Fruit fly (Drosophila melanogaster) whole organism, pupa: Measurements from ENCODE around the gene CG31103.

Experiments used
- CG10348 ChIP-seq: fragments of 200-800 bp; sonication (Bioruptor generic); IDR thresholded peaks from 2 replicates; pipeline ENCODE4 v1.3.6; 2022; ENCODE audit warnings: missing biosample characterization, missing genetic modification characterization
- CG12605 ChIP-seq: fragments of 200-800 bp; sonication (Bioruptor generic); IDR thresholded peaks from 2 replicates; pipeline ENCODE4 v1.3.6; 2022; ENCODE audit warnings: missing biosample characterization, missing genetic modification characterization
- CG13204 ChIP-seq: fragments of 200-800 bp; sonication (Bioruptor generic); optimal IDR thresholded peaks from 2 replicates; lab custom pipeline; 2018; ENCODE audit warnings: missing biosample characterization, mild to moderate bottlenecking, missing genetic modification characterization, moderate library complexity
- CG14655 ChIP-seq: fragments of 200-800 bp; sonication (Bioruptor generic); optimal IDR thresholded peaks from 3 replicates; lab custom pipeline; 2017; ENCODE audit warnings: mild to moderate bottlenecking, missing biosample characterization, missing genetic modification reagents, missing genetic modification characterization
- CG15710 ChIP-seq: fragments of 200-800 bp; sonication (Bioruptor generic); optimal IDR thresholded peaks from 2 replicates; lab custom pipeline; 2018; ENCODE audit warnings: missing biosample characterization, mild to moderate bottlenecking, missing genetic modification characterization, moderate library complexity
- CG17806 ChIP-seq: fragments of 200-800 bp; sonication (Bioruptor generic); optimal IDR thresholded peaks from 2 replicates; lab custom pipeline; 2018; ENCODE audit warnings: missing biosample characterization, mild to moderate bottlenecking, missing genetic modification characterization, moderate library complexity
- CG32121 ChIP-seq: fragments of 200-800 bp; sonication (Bioruptor generic); IDR thresholded peaks from 2 replicates; pipeline ENCODE4 v1.3.6; 2022; ENCODE audit warnings: missing biosample characterization, missing genetic modification characterization
- CG34367 ChIP-seq: fragments of 200-800 bp; sonication (Bioruptor generic); optimal IDR thresholded peaks from 2 replicates; lab custom pipeline; 2018; ENCODE audit warnings: missing biosample characterization, mild to moderate bottlenecking, missing genetic modification characterization
- CG4496 ChIP-seq: fragments of 200-800 bp; sonication (Bioruptor generic); IDR thresholded peaks from 3 replicates; pipeline ENCODE4 v1.3.6; 2022; ENCODE audit warnings: missing biosample characterization, missing genetic modification characterization
- CG8159 ChIP-seq: fragments of 200-800 bp; sonication (Bioruptor generic); optimal IDR thresholded peaks from 3 replicates; lab custom pipeline; 2018; ENCODE audit warnings: missing biosample characterization, mild to moderate bottlenecking, missing genetic modification characterization, moderate library complexity
- CG8301 ChIP-seq: fragments of 200-800 bp; sonication (Bioruptor generic); optimal IDR thresholded peaks from 2 replicates; lab custom pipeline; 2018; ENCODE audit warnings: missing biosample characterization, mild to moderate bottlenecking, missing genetic modification characterization
- CG9948 ChIP-seq: fragments of 200-800 bp; sonication (Bioruptor generic); optimal IDR thresholded peaks from 2 replicates; lab custom pipeline; 2018; ENCODE audit warnings: missing biosample characterization, mild to moderate bottlenecking, missing genetic modification characterization, moderate library complexity
- D1 ChIP-seq: fragments of 200-800 bp; sonication (Bioruptor generic); optimal IDR thresholded peaks from 2 replicates; lab custom pipeline; 2018; ENCODE audit warnings: missing biosample characterization, mild to moderate bottlenecking, missing genetic modification characterization, moderate library complexity
- EcR ChIP-seq: fragments of 200-800 bp; sonication (Bioruptor generic); optimal IDR thresholded peaks from 3 replicates; lab custom pipeline; 2019; ENCODE audit warnings: missing biosample characterization, missing genetic modification characterization, mild to moderate bottlenecking, moderate library complexity, missing genetic modification reagents
- Ets98B ChIP-seq: fragments of 200-800 bp; sonication (Bioruptor generic); IDR thresholded peaks from 2 replicates; pipeline ENCODE4 v1.3.6; 2022; ENCODE audit warnings: missing biosample characterization, missing genetic modification characterization
- Pif1A ChIP-seq: fragments of 200-800 bp; sonication (Bioruptor generic); optimal IDR thresholded peaks from 3 replicates; lab custom pipeline; 2016; ENCODE audit warnings: missing biosample characterization, missing genetic modification characterization
- Pif1B ChIP-seq: fragments of 200-800 bp; sonication (Bioruptor generic); optimal IDR thresholded peaks from 3 replicates; lab custom pipeline; 2016; ENCODE audit warnings: missing biosample characterization, missing genetic modification characterization
- Snoo ChIP-seq: fragments of 200-800 bp; sonication (Bioruptor generic); optimal IDR thresholded peaks from 3 replicates; lab custom pipeline; 2017; ENCODE audit warnings: missing biosample characterization, mild to moderate bottlenecking, missing genetic modification characterization, inconsistent platforms
- fd96Ca ChIP-seq: fragments of 200-800 bp; sonication (Bioruptor generic); IDR thresholded peaks from 3 replicates; pipeline ENCODE4 v1.3.6; 2022; ENCODE audit warnings: missing biosample characterization, missing genetic modification characterization
- gl ChIP-seq: fragments of 200-800 bp; sonication (Bioruptor generic); optimal IDR thresholded peaks from 2 replicates; lab custom pipeline; 2018; ENCODE audit warnings: missing biosample characterization, mild to moderate bottlenecking, missing genetic modification characterization
- rn ChIP-seq: fragments of 200-800 bp; sonication (Bioruptor generic); IDR thresholded peaks from 2 replicates; pipeline ENCODE4 v1.3.6; 2022; ENCODE audit warnings: missing biosample characterization, missing genetic modification characterization

Gene CG31103

DNA sequence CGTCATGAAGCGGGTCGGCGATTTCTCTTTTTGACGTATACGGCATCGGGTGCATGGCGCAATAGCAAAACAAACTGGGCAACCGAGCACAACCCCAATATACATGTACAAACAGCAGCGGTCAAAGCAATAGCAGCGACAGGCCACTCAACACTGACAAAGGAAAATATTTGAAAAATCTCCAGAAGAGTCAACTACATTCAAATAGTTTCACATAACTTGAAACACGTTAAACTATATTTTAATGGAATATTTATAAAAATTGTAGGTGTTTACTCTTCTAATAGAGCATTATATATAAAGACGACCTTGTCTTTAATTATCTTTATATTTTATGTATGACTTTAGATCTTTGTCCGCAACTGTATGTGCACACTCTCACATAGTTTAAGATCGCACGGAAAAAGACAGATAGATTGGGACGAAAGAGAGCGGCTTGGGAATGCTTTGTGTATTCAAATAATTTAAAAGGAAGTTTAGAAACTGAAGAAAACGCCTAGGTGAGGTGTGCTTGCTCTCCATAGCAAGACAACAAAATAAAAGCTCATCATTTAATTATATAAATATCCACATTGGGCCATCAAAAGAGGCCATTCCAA lies 11.6 kb upstream of the CG31103 start:
- TF ChIP-seq CG14655 (GFP tag; lab: Kevin White, UChicago), result peak; percentile 90
- TF ChIP-seq CG12605 (GFP tag; lab: Robert Waterston, UW), result no peak; the same call in 1 of the 2 replicates
- peak; percentile 86 for TF ChIP-seq CG17806 (tag; lab: Kevin White, UChicago)
- TF ChIP-seq D1, result peak; percentile 4
- no peak for TF ChIP-seq EcR (GFP tag; lab: Kevin White, UChicago)
- TF ChIP-seq Ets98B (GFP tag; lab: Robert Waterston, UW), result peak; percentile 86
- TF ChIP-seq Snoo (tag; lab: Kevin White, UChicago), result peak; percentile 49
- TF ChIP-seq CG9948 (tag; lab: Kevin White, UChicago), result peak; percentile 86
- peak; percentile 77; the same call in 2 of the 3 replicates for TF ChIP-seq fd96Ca
- TF ChIP-seq Pif1A (GFP tag; lab: Kevin White, UChicago), result peak; percentile 82
- TF ChIP-seq CG13204 (GFP tag; lab: Kevin White, UChicago), result peak; percentile 69
- peak; percentile 88 for TF ChIP-seq CG8159 (tag; lab: Kevin White, UChicago)
- peak; percentile 70 for TF ChIP-seq gl (tag; lab: Kevin White, UChicago)
- TF ChIP-seq CG10348 (GFP tag; lab: Robert Waterston, UW), result no peak
- peak; percentile 87 for TF ChIP-seq CG8301 (tag; lab: Kevin White, UChicago)
- TF ChIP-seq CG4496, result peak; percentile 89
- TF ChIP-seq CG32121 (GFP tag; lab: Robert Waterston, UW), result peak; percentile 89
- TF ChIP-seq Pif1B (GFP tag; lab: Kevin White, UChicago), result peak; percentile 80
- peak; percentile 85 for TF ChIP-seq CG34367 (tag; lab: Kevin White, UChicago)
- peak; percentile 11; the same call in 1 of the 2 replicates for TF ChIP-seq rn (GFP tag; lab: Robert Waterston, UW)
- peak; percentile 88 for TF ChIP-seq CG15710 (tag; lab: Kevin White, UChicago)

DNA sequence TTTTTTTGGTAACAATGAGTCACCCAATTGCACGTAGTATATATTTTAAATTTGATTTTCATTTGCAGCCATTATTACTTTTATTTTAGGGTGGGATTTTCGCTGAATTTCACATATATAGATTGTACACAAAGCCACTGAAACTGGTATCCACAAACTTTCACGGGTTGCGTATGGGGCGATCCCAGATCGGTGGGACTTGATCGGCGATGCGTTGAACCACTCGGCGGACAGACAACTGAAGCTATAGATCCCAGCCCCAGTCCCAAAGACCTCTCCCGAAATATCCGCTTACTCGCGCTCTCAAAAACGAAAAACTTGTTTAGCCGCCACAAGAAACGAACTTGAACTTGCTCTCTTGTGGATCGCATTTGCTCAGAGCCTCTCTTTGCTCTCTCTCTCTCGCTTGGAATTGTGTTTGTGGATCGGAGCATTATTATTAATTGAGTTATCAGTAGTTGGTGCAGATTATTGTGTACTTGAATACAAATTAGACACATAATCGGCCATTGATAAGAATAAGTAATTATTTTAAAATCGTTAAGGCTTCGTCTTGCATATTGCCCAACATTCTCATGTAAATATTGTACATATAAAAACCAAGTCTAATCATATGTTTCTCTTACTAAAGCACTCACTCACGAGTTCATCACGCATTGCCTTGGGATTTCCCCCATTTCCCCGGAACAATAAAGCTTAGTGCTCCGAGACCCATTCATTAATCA lies 10.9 kb upstream of the CG31103 start, which contains the start of gene Cad96Ca:
Gene Cad96Ca, minus strand, starts transcription at position 242 of the 725 bp plus-strand sequence.
- TF ChIP-seq EcR (GFP tag; lab: Kevin White, UChicago) (peak; percentile 48), CG12605 (GFP tag; lab: Robert Waterston, UW) (peak; percentile 21; the same call in 1 of the 2 replicates), CG8159 (tag; lab: Kevin White, UChicago) (no peak), CG10348 (GFP tag; lab: Robert Waterston, UW) (no peak), Pif1A (GFP tag; lab: Kevin White, UChicago) (peak; percentile 23), Pif1B (GFP tag; lab: Kevin White, UChicago) (no peak), CG17806 (tag; lab: Kevin White, UChicago) (no peak), Ets98B (GFP tag; lab: Robert Waterston, UW) (peak; percentile 24; the same call in 1 of the 2 replicates)

DNA sequence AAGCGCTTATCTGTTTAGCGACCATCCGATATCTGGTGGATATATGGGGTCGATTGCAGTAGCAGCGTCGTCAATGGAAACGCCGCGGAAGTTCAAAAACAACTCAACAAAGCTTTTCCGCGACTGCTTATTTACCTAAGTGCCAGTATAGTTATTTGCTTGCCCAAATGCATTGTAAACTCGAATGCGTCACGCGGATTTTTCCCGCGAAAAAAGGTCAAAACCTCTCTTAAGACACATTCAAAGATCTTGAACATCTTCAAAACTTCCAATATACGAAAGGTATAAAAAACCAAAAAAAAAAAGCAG lies 10.4 kb upstream of the CG31103 start:
- no peak for TF ChIP-seq CG34367 (tag; lab: Kevin White, UChicago)
- no peak for TF ChIP-seq fd96Ca
- TF ChIP-seq gl (tag; lab: Kevin White, UChicago), result no peak
- TF ChIP-seq CG9948 (tag; lab: Kevin White, UChicago), result no peak
- no peak for TF ChIP-seq CG15710 (tag; lab: Kevin White, UChicago)
- TF ChIP-seq Pif1B (GFP tag; lab: Kevin White, UChicago), result no peak
- TF ChIP-seq CG8301 (tag; lab: Kevin White, UChicago), result no peak
- TF ChIP-seq Ets98B (GFP tag; lab: Robert Waterston, UW), result no peak
- no peak for TF ChIP-seq CG17806 (tag; lab: Kevin White, UChicago)
- no peak for TF ChIP-seq D1
- TF ChIP-seq CG32121 (GFP tag; lab: Robert Waterston, UW), result no peak
- TF ChIP-seq CG14655 (GFP tag; lab: Kevin White, UChicago), result no peak
- TF ChIP-seq rn (GFP tag; lab: Robert Waterston, UW), result no peak
- no peak for TF ChIP-seq CG13204 (GFP tag; lab: Kevin White, UChicago)
- TF ChIP-seq Snoo (tag; lab: Kevin White, UChicago), result no peak
- TF ChIP-seq CG12605 (GFP tag; lab: Robert Waterston, UW), result no peak
- no peak for TF ChIP-seq Pif1A (GFP tag; lab: Kevin White, UChicago)
- TF ChIP-seq, all 21 proteins: peak for 0

- TF ChIP-seq CG15710 (tag; lab: Kevin White, UChicago) (no peak), Snoo (tag; lab: Kevin White, UChicago) (no peak), Pif1A (GFP tag; lab: Kevin White, UChicago) (no peak), CG14655 (GFP tag; lab: Kevin White, UChicago) (no peak), CG8159 (tag; lab: Kevin White, UChicago) (no peak)
Measured at dm6 chr3R:25209207-25209606, 9.9 kb upstream of the CG31103 start.

- TF ChIP-seq CG4496 (peak; percentile 64; the same call in 2 of the 3 replicates), D1 (peak; percentile 51), Ets98B (GFP tag; lab: Robert Waterston, UW) (peak; percentile 44), CG13204 (GFP tag; lab: Kevin White, UChicago) (no peak), CG32121 (GFP tag; lab: Robert Waterston, UW) (no peak), CG17806 (tag; lab: Kevin White, UChicago) (peak; percentile 16)
- TF ChIP-seq, all 21 proteins: peak for 4
Measured at dm6 chr3R:25215123-25215522, 4.0 kb upstream of the CG31103 start, which contains the start of gene Saysd1. Gene Saysd1 (minus strand): TSS chr3R:25215188.
